Worm (Caenorhabditis elegans): Measurements from ENCODE around the gene ctns-1.
A peak's percentile ranks its signal among the peaks of the same experiment; 100 is the strongest.

DNA sequence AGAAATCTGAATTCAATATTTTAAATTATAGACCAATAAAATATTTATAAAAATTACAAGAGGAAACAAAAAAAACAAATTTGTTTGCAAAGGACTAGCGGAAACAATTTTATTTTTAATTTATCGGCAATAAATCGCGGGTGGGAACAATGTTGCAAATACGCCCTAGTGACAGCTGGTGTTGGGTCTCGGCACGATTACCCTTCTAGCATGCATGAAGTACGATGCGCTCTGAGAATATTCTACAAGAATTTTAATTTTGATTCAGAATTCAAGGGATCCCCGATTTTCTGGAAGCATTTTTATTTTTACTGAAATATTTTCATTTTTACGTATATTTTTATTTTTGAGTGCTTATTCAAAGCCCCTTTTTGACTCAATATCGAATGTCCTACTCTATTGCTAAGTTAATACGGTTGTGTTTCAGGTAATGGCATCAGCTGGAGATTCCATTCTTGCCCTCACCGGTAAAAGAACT is 48.3 kb upstream of the ctns-1 start, which contains the start of the genes mig-5 and cct-1:
- TF ChIP-seq ztf-29 (GFP tag; IDR thresholded peaks at IDR 0.05) (no peak), flt-1 (GFP tag; IDR thresholded peaks at IDR 0.05) (peak; percentile 71), klf-2 (GFP tag; conservative IDR thresholded peaks at IDR 0.05) (no peak)

Measured in whole organism, midembryonic.